Worm (Caenorhabditis elegans) whole organism, L3 larva: Measurements from ENCODE around the gene his-72.
A peak's percentile ranks its signal among the peaks of the same experiment; 100 is the strongest.

Experiments
- R02D3.7 ChIP-seq: fragments of 150-350 bp; optimal IDR thresholded peaks from 2 replicates; lab custom pipeline; 2014; ENCODE audit warnings: missing biosample characterization, missing genetic modification characterization
- ZK546.5 ChIP-seq: sonication (generic microtip); optimal IDR thresholded peaks from 2 replicates; lab custom pipeline; 2017; ENCODE audit warnings: missing biosample characterization, missing genetic modification characterization
- aly-2 ChIP-seq: fragments of 150-350 bp; optimal IDR thresholded peaks from 2 replicates; lab custom pipeline; 2014; ENCODE audit warnings: missing biosample characterization, missing genetic modification characterization
- ama-1 ChIP-seq: fragments of 150-350 bp; optimal IDR thresholded peaks from 2 replicates; lab custom pipeline; 2018
- ceh-16 ChIP-seq: sonication (generic microtip); optimal IDR thresholded peaks from 2 replicates; lab custom pipeline; 2017; ENCODE audit warnings: missing biosample characterization, missing genetic modification characterization
- ceh-28 ChIP-seq: fragments of 150-350 bp; optimal IDR thresholded peaks from 2 replicates; lab custom pipeline; 2014; ENCODE audit warnings: missing biosample characterization, missing genetic modification reagents, missing genetic modification characterization
- ceh-82 ChIP-seq: fragments of 150-350 bp; optimal IDR thresholded peaks from 2 replicates; lab custom pipeline; 2014; ENCODE audit warnings: missing biosample characterization, missing genetic modification characterization
- ceh-9 ChIP-seq: sonication (generic microtip); optimal IDR thresholded peaks from 2 replicates; lab custom pipeline; 2018; ENCODE audit warnings: missing biosample characterization, missing genetic modification characterization
- daf-12 ChIP-seq: fragments of 150-350 bp; optimal IDR thresholded peaks from 2 replicates; lab custom pipeline; 2014; ENCODE audit warnings: missing biosample characterization, missing genetic modification reagents, missing genetic modification characterization
- egl-27 ChIP-seq: sonication (generic microtip); optimal IDR thresholded peaks from 4 replicates; lab custom pipeline; 2017; ENCODE audit warnings: missing biosample characterization, missing genetic modification reagents, missing genetic modification characterization
- egl-5 ChIP-seq: fragments of 150-350 bp; optimal IDR thresholded peaks from 2 replicates; lab custom pipeline; 2017; ENCODE audit warnings: missing biosample characterization, missing genetic modification reagents, missing genetic modification characterization, inconsistent platforms
- elt-1 ChIP-seq: fragments of 150-350 bp; optimal IDR thresholded peaks from 2 replicates; lab custom pipeline; 2014; ENCODE audit warnings: missing biosample characterization, missing genetic modification characterization
- elt-2 ChIP-seq: sonication (generic microtip); optimal IDR thresholded peaks from 2 replicates; lab custom pipeline; 2016; ENCODE audit warnings: missing genetic modification reagents, mild to moderate bottlenecking, missing genetic modification characterization, missing compliant biosample characterization
- elt-3 ChIP-seq, 3 experiments: fragments of 150-350 bp in 1 of 3; sonication (generic microtip) in 2 of 3; optimal IDR thresholded peaks; 2 replicates in 2 of 3; 4 replicates in 1 of 3; lab custom pipeline; 2014 to 2017; ENCODE audit warnings: missing biosample characterization in 3 of 3, missing genetic modification characterization in 3 of 3
- eor-1 ChIP-seq, 2 experiments: fragments of 150-350 bp; optimal IDR thresholded peaks; 2 replicates each; lab custom pipeline; 2014 to 2018; ENCODE audit warnings: missing biosample characterization in 2 of 2, missing genetic modification characterization in 2 of 2
- fkh-10 ChIP-seq: sonication (generic microtip); optimal IDR thresholded peaks from 2 replicates; lab custom pipeline; 2017; ENCODE audit warnings: missing biosample characterization, missing genetic modification reagents, missing genetic modification characterization
- fkh-2 ChIP-seq: fragments of 150-350 bp; optimal IDR thresholded peaks from 2 replicates; lab custom pipeline; 2014; ENCODE audit warnings: missing biosample characterization, missing genetic modification reagents, missing genetic modification characterization
- fos-1 ChIP-seq: fragments of 150-350 bp; optimal IDR thresholded peaks from 2 replicates; lab custom pipeline; 2014; ENCODE audit warnings: missing biosample characterization, missing genetic modification characterization
- hmg-11 ChIP-seq: sonication (generic microtip); optimal IDR thresholded peaks from 2 replicates; lab custom pipeline; 2016; ENCODE audit warnings: missing genetic modification characterization, missing compliant biosample characterization
- jun-1 ChIP-seq: fragments of 150-350 bp; optimal IDR thresholded peaks from 2 replicates; lab custom pipeline; 2014; ENCODE audit warnings: missing biosample characterization, missing genetic modification reagents, missing genetic modification characterization
- lin-15B ChIP-seq: fragments of 150-350 bp; optimal IDR thresholded peaks from 2 replicates; lab custom pipeline; 2014; ENCODE audit warnings: missing biosample characterization, missing genetic modification characterization
- lin-39 ChIP-seq: fragments of 150-350 bp; optimal IDR thresholded peaks from 2 replicates; lab custom pipeline; 2018; ENCODE audit warnings: missing biosample characterization, missing genetic modification reagents, missing genetic modification characterization
- lsy-12 ChIP-seq: sonication (generic microtip); optimal IDR thresholded peaks from 2 replicates; lab custom pipeline; 2016; ENCODE audit warnings: mild to moderate bottlenecking, missing genetic modification characterization, missing compliant biosample characterization
- mdl-1 ChIP-seq: fragments of 150-350 bp; optimal IDR thresholded peaks from 2 replicates; lab custom pipeline; 2014; ENCODE audit warnings: missing biosample characterization, missing genetic modification characterization
- nfya-1 ChIP-seq: sonication (generic microtip); optimal IDR thresholded peaks from 2 replicates; lab custom pipeline; 2017; ENCODE audit warnings: missing genetic modification characterization, mild to moderate bottlenecking, missing compliant biosample characterization, antibody characterized with exemption, moderate library complexity; ENCODE audit not compliant: insufficient read depth
- nhr-11 ChIP-seq: fragments of 150-350 bp; optimal IDR thresholded peaks from 2 replicates; lab custom pipeline; 2014; ENCODE audit warnings: missing biosample characterization, missing genetic modification characterization
- nhr-12 ChIP-seq: fragments of 150-350 bp; optimal IDR thresholded peaks from 2 replicates; lab custom pipeline; 2014; ENCODE audit warnings: missing biosample characterization, missing genetic modification characterization
- nhr-23 ChIP-seq: fragments of 150-350 bp; optimal IDR thresholded peaks from 2 replicates; lab custom pipeline; 2014; ENCODE audit warnings: missing biosample characterization, missing genetic modification reagents, missing genetic modification characterization
- nhr-237 ChIP-seq: fragments of 150-350 bp; optimal IDR thresholded peaks from 2 replicates; lab custom pipeline; 2014; ENCODE audit warnings: missing biosample characterization, missing genetic modification characterization
- nhr-25 ChIP-seq: sonication (generic microtip); optimal IDR thresholded peaks from 2 replicates; lab custom pipeline; 2017; ENCODE audit warnings: missing biosample characterization, missing genetic modification characterization
- nhr-28 ChIP-seq: fragments of 150-350 bp; optimal IDR thresholded peaks from 2 replicates; lab custom pipeline; 2014; ENCODE audit warnings: missing biosample characterization, missing genetic modification characterization
- nhr-43 ChIP-seq: sonication (generic microtip); optimal IDR thresholded peaks from 2 replicates; lab custom pipeline; 2016; ENCODE audit warnings: mild to moderate bottlenecking, missing genetic modification characterization, missing compliant biosample characterization; ENCODE audit not compliant: poor library complexity, severe bottlenecking
- nhr-67 ChIP-seq: fragments of 150-350 bp; optimal IDR thresholded peaks from 2 replicates; lab custom pipeline; 2014; ENCODE audit warnings: missing biosample characterization, missing genetic modification characterization
- nhr-76 ChIP-seq: fragments of 150-350 bp; sonication (generic microtip); optimal IDR thresholded peaks from 5 replicates; lab custom pipeline; 2014; ENCODE audit warnings: missing biosample characterization, missing genetic modification characterization
- nhr-77 ChIP-seq: fragments of 150-350 bp; optimal IDR thresholded peaks from 2 replicates; lab custom pipeline; 2014; ENCODE audit warnings: missing biosample characterization, missing genetic modification characterization
- pha-4 ChIP-seq: fragments of 150-350 bp; optimal IDR thresholded peaks from 2 replicates; lab custom pipeline; 2014; ENCODE audit warnings: missing biosample characterization, missing genetic modification reagents, missing genetic modification characterization
- pqm-1 ChIP-seq: fragments of 150-350 bp; optimal IDR thresholded peaks from 2 replicates; lab custom pipeline; 2017; ENCODE audit warnings: missing biosample characterization, missing genetic modification characterization, inconsistent platforms
- skn-1 ChIP-seq: fragments of 150-350 bp; optimal IDR thresholded peaks from 2 replicates; lab custom pipeline; 2014; ENCODE audit warnings: missing biosample characterization, missing genetic modification characterization
- snpc-4 ChIP-seq: fragments of 150-350 bp; optimal IDR thresholded peaks from 2 replicates; lab custom pipeline; 2014; ENCODE audit warnings: missing biosample characterization, missing genetic modification characterization
- tbx-2 ChIP-seq: sonication (generic microtip); optimal IDR thresholded peaks from 2 replicates; lab custom pipeline; 2016; ENCODE audit warnings: mild to moderate bottlenecking, missing genetic modification characterization, missing compliant biosample characterization
- unc-39 ChIP-seq: sonication (generic microtip); optimal IDR thresholded peaks from 4 replicates; lab custom pipeline; 2017; ENCODE audit warnings: missing biosample characterization, missing genetic modification characterization
- unc-62 ChIP-seq: fragments of 150-350 bp; sonication (generic microtip); optimal IDR thresholded peaks from 4 replicates; lab custom pipeline; 2014; ENCODE audit warnings: missing biosample characterization, missing genetic modification reagents, missing genetic modification characterization
- zag-1 ChIP-seq: fragments of 150-350 bp; optimal IDR thresholded peaks from 2 replicates; lab custom pipeline; 2014; ENCODE audit warnings: missing biosample characterization, missing genetic modification characterization
- ztf-11 ChIP-seq: fragments of 150-350 bp; optimal IDR thresholded peaks from 2 replicates; lab custom pipeline; 2014; ENCODE audit warnings: missing biosample characterization, missing genetic modification characterization
- ztf-4 ChIP-seq: fragments of 150-350 bp; optimal IDR thresholded peaks from 2 replicates; lab custom pipeline; 2014; ENCODE audit warnings: missing biosample characterization, missing genetic modification characterization

Gene his-72

DNA sequence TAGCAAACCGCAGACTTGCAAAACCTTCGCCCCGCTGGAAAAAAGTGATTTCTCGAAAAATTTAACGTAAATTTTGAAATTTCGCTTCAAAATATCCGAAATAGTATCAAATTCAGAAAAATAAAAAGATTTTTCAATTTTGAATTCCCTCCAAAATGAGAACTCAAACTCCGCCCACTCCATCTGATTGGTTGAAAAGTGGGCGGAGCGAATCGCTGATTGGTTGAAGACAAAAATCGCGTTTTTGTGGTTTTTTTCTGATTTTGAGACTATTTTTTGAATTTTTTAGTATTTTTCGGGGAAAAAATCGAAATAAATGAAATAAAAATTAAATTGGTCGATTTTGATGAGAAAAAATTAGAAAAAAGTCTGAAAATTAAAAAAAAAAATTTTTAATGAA, 19.8 kb downstream of the his-72 start:
- TF ChIP-seq elt-2 (tag; lab: Kevin White, UChicago) = no peak
- TF ChIP-seq nfya-1 (tag; lab: Kevin White, UChicago) = peak; percentile 87
- no peak for TF ChIP-seq nhr-12 (tag; lab: Kevin White, UChicago)

DNA sequence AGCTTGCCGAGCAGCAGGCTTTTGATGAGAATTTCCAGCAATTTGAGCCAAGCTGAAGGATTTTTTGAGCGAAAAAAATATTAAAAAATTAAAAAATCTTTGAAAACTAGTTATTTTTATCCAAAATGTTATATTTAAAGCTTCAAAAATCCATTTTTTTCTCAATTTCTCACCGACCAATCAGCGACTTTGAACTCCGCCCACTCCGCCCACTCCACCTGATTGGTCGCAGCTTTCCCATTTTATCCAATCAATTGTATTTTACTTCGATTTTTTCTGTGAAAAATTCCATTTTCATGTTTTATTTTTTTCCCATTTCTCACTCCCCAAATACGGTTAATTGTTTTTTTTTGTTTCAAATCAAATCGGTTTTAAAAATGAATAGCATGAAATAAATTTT, 23.9 kb downstream of the his-72 start:
- TF ChIP-seq zag-1 (tag; lab: Kevin White, UChicago) = no peak
- TF ChIP-seq nfya-1 (tag; lab: Kevin White, UChicago) = peak; percentile 100
- TF ChIP-seq, all 47 proteins: peak for 1

- TF ChIP-seq eor-1 (tag; optimal IDR thresholded peaks at IDR 0.05; lab: Kevin White, UChicago) (no peak), mdl-1 (tag; lab: Kevin White, UChicago) (no peak), unc-62 (GFP tag; lab: Kevin White, UChicago) (no peak), elt-2 (tag; lab: Kevin White, UChicago) (peak; percentile 72), ZK546.5 (tag; lab: Kevin White, UChicago) (no peak), hmg-11 (tag; lab: Kevin White, UChicago) (peak; percentile 84), ama-1 (no peak), ztf-11 (no peak), nhr-43 (tag; lab: Kevin White, UChicago) (peak; percentile 45), nhr-12 (tag; lab: Kevin White, UChicago) (no peak), egl-27 (tag; lab: Kevin White, UChicago) (no peak), fkh-10 (GFP tag; lab: Kevin White, UChicago) (no peak), pqm-1 (tag; lab: Kevin White, UChicago) (peak; percentile 57), fkh-2 (tag; lab: Kevin White, UChicago) (no peak), daf-12 (tag; lab: Kevin White, UChicago) (no peak), nfya-1 (tag; lab: Kevin White, UChicago) (peak; percentile 89), lin-39 (tag; lab: Kevin White, UChicago) (no peak), nhr-76 (tag; lab: Kevin White, UChicago) (no peak), skn-1 (no peak), nhr-25 (tag; lab: Kevin White, UChicago) (peak; percentile 92), jun-1 (tag; lab: Kevin White, UChicago) (peak; percentile 85), ceh-82 (tag; lab: Kevin White, UChicago) (no peak), pha-4 (tag; lab: Kevin White, UChicago) (peak; percentile 93), zag-1 (tag; lab: Kevin White, UChicago) (no peak), elt-1 (tag; lab: Kevin White, UChicago) (peak; percentile 59), egl-5 (tag; lab: Kevin White, UChicago) (peak; percentile 12), aly-2 (tag; lab: Kevin White, UChicago) (no peak), ceh-28 (peak; percentile 43), lsy-12 (no peak), ztf-4 (tag; lab: Kevin White, UChicago) (no peak), ceh-16 (no peak), R02D3.7 (peak; percentile 5), unc-39 (tag; lab: Kevin White, UChicago) (no peak), elt-3 (tag; optimal IDR thresholded peaks at IDR 0.05; lab: Kevin White, UChicago) (no peak), nhr-67 (no peak), lin-15B (tag; lab: Kevin White, UChicago) (peak; percentile 64), nhr-77 (no peak), tbx-2 (tag; lab: Kevin White, UChicago) (no peak), nhr-28 (tag; lab: Kevin White, UChicago) (no peak), nhr-23 (peak; percentile 47), nhr-237 (no peak), fos-1 (tag; lab: Kevin White, UChicago) (no peak), ceh-9 (no peak), nhr-11 (tag; lab: Kevin White, UChicago) (no peak), snpc-4 (peak; percentile 38)
These were observed 33.4 kb downstream of the his-72 start for ce11 chrIII:12335400-12335994.
